Worm (Caenorhabditis elegans): Measurements from ENCODE around the gene algn-12.

- peak; percentile 26 for TF ChIP-seq ama-1 (optimal IDR thresholded peaks at IDR 0.05)
- no peak for TF ChIP-seq nhr-11 (tag; optimal IDR thresholded peaks at IDR 0.05)
- TF ChIP-seq ZK546.5 (tag; optimal IDR thresholded peaks at IDR 0.05): no peak
- TF ChIP-seq fkh-10 (GFP tag; optimal IDR thresholded peaks at IDR 0.05): no peak
- no peak for TF ChIP-seq daf-12 (tag; optimal IDR thresholded peaks at IDR 0.05)
- no peak for TF ChIP-seq snpc-4 (tag; optimal IDR thresholded peaks at IDR 0.05)
Observed at ce11 chrV:8012032-8012431, 22.9 kb upstream of the algn-12 start, which contains the start of gene rpb-9.
